Worm (Caenorhabditis elegans): Measurements from ENCODE around the gene gap-2.

DNA sequence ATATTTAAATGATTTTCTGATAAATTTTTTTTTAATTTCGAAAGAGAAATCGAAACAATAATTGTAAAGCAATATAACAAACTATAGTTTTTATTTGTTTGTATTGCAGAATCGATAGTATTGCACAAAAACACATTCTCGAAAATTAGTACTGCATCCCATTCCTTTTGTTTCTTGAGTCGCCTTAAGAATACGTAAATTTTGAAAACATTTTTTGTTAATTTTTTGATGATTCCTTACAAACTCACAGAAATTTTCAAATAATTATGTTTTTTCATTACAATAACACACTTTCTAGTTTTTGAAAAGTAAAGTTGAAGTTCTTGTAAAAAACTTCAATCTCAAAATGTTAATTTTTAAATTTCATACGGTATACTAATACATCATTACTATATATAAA lies 13.9 kb downstream of the gap-2 start:
- TF ChIP-seq eyg-1 (tag; optimal IDR thresholded peaks at IDR 0.05) (no peak), hlh-8 (tag; optimal IDR thresholded peaks at IDR 0.05) (no peak), F13H6.1 (tag; optimal IDR thresholded peaks at IDR 0.05) (no peak), ceh-2 (tag; optimal IDR thresholded peaks at IDR 0.05) (no peak), nfya-1 (tag; optimal IDR thresholded peaks at IDR 0.05) (no peak), ref-2 (tag; optimal IDR thresholded peaks at IDR 0.05) (no peak), pax-1 (tag; optimal IDR thresholded peaks at IDR 0.05) (no peak), fkh-10 (GFP tag; optimal IDR thresholded peaks at IDR 0.05) (no peak)

All from whole organism, late embryonic.